Worm (Caenorhabditis elegans) whole organism, L4 larva: Measurements from ENCODE around the gene txt-4.

Experiments used
- aha-1 ChIP-seq: fragments of 150-350 bp; peaks from one replicate; lab custom pipeline; 2014; ENCODE audit warnings: missing biosample characterization, missing genetic modification characterization
- ama-1 ChIP-seq: fragments of 150-350 bp; optimal IDR thresholded peaks from 2 replicates; lab custom pipeline; 2014; ENCODE audit warnings: inconsistent platforms, mixed read lengths
- ceh-82 ChIP-seq: sonication (generic microtip); optimal IDR thresholded peaks from 2 replicates; lab custom pipeline; 2017; ENCODE audit warnings: missing biosample characterization, missing genetic modification characterization
- ctbp-1 ChIP-seq: fragments of 200-800 bp; sonication (Bioruptor generic); IDR thresholded peaks from 2 replicates; pipeline ENCODE4 v1.3.6; 2022; ENCODE audit warnings: missing genetic modification reagents, missing genetic modification characterization, missing compliant biosample characterization
- dpl-1 ChIP-seq: fragments of 150-350 bp; optimal IDR thresholded peaks from 2 replicates; lab custom pipeline; 2014; ENCODE audit warnings: missing biosample characterization, missing genetic modification reagents, missing genetic modification characterization
- egl-27 ChIP-seq: sonication (generic microtip); optimal IDR thresholded peaks from 3 replicates; lab custom pipeline; 2017; ENCODE audit warnings: missing biosample characterization, missing genetic modification reagents, missing genetic modification characterization
- mdl-1 ChIP-seq, 2 experiments: fragments of 150-350 bp in 1 of 2; sonication (generic microtip) in 1 of 2; optimal IDR thresholded peaks; 2 replicates each; lab custom pipeline; 2014 to 2017; ENCODE audit warnings: missing biosample characterization in 2 of 2, missing genetic modification characterization in 2 of 2
- nhr-237 ChIP-seq: sonication (generic microtip); optimal IDR thresholded peaks from 2 replicates; lab custom pipeline; 2017; ENCODE audit warnings: missing biosample characterization, missing genetic modification characterization
- nhr-48 ChIP-seq: sonication (generic microtip); optimal IDR thresholded peaks from 2 replicates; lab custom pipeline; 2016; ENCODE audit warnings: mild to moderate bottlenecking, missing genetic modification characterization, missing compliant biosample characterization
- nhr-76 ChIP-seq: fragments of 150-350 bp; optimal IDR thresholded peaks from 2 replicates; lab custom pipeline; 2014; ENCODE audit warnings: missing biosample characterization, missing genetic modification characterization
- php-3 ChIP-seq: fragments of 200-800 bp; sonication (Bioruptor generic); IDR thresholded peaks from 2 replicates; pipeline ENCODE4 v1.3.6; 2022; ENCODE audit warnings: missing genetic modification reagents, missing genetic modification characterization, missing compliant biosample characterization
- skn-1 ChIP-seq: fragments of 150-350 bp; optimal IDR thresholded peaks from 2 replicates; lab custom pipeline; 2014; ENCODE audit warnings: missing biosample characterization, missing genetic modification characterization

- TF ChIP-seq nhr-76 (tag; lab: Kevin White, UChicago): no peak
- no peak for TF ChIP-seq ama-1 (lab: Kevin White, UChicago)
- no peak for TF ChIP-seq aha-1 (tag; lab: Kevin White, UChicago)
- TF ChIP-seq php-3 (GFP tag; lab: Robert Waterston, UW): no peak
- no peak for TF ChIP-seq dpl-1
- TF ChIP-seq ceh-82 (tag; lab: Kevin White, UChicago): no peak
- TF ChIP-seq mdl-1 (tag; optimal IDR thresholded peaks at IDR 0.05; lab: Kevin White, UChicago): no peak
- no peak for TF ChIP-seq ctbp-1 (GFP tag; lab: Robert Waterston, UW)
- TF ChIP-seq skn-1: no peak
- TF ChIP-seq nhr-48 (tag; lab: Kevin White, UChicago): no peak
- TF ChIP-seq nhr-237: no peak
- no peak for TF ChIP-seq egl-27 (tag; lab: Kevin White, UChicago)
These were observed 53.2 kb downstream of the txt-4 start, which contains the start of gene Y41D4B.15 for ce11 chrIV:1563476-1564131.
